Fruit fly (Drosophila melanogaster): Measurements from ENCODE around the gene RpL36A.

The RpL36A gene

dm6 chr2L:8083427-8084295 lies 41.0 kb upstream of the RpL36A start:
- TF ChIP-seq OdsH (GFP tag; optimal IDR thresholded peaks at IDR 0.05) (no peak), fru (GFP tag; optimal IDR thresholded peaks at IDR 0.05) (peak; percentile 18), Vsx2 (GFP tag; optimal IDR thresholded peaks at IDR 0.05; ENCODE audit: partially characterized antibody) (no peak), usp (GFP tag; optimal IDR thresholded peaks at IDR 0.05) (no peak), rgr (GFP tag; optimal IDR thresholded peaks at IDR 0.05) (peak; percentile 46), brk (GFP tag; optimal IDR thresholded peaks at IDR 0.05) (no peak), Hr83 (GFP tag; optimal IDR thresholded peaks at IDR 0.05; ENCODE audit: poor library complexity, severe bottlenecking) (peak; percentile 61), Mio (GFP tag; optimal IDR thresholded peaks at IDR 0.05) (no peak), Hnf4 (GFP tag; optimal IDR thresholded peaks at IDR 0.05) (no peak), N (GFP tag; optimal IDR thresholded peaks at IDR 0.05) (peak; percentile 96), sv (GFP tag; optimal IDR thresholded peaks at IDR 0.05) (no peak), CrebA (GFP tag; optimal IDR thresholded peaks at IDR 0.05; ENCODE audit: borderline replicate concordance) (no peak), Myc (optimal IDR thresholded peaks at IDR 0.05) (no peak), Sp1 (GFP tag; optimal IDR thresholded peaks at IDR 0.05) (peak; percentile 15), HLH106 (tag; optimal IDR thresholded peaks at IDR 0.05) (no peak), br (GFP tag; optimal IDR thresholded peaks at IDR 0.05) (peak; percentile 12), pan (optimal IDR thresholded peaks at IDR 0.05) (no peak), jim (GFP tag; optimal IDR thresholded peaks at IDR 0.05) (no peak), dl (GFP tag; optimal IDR thresholded peaks at IDR 0.05; ENCODE audit: insufficient read depth in 1 of 2, partially characterized antibody in 2 of 2) (peak in 1 of 2 experiments; percentile 63), GATAd (GFP tag; optimal IDR thresholded peaks at IDR 0.05) (no peak), woc (GFP tag; optimal IDR thresholded peaks at IDR 0.05) (no peak), sage (GFP tag; optimal IDR thresholded peaks at IDR 0.05) (no peak), h (GFP tag; optimal IDR thresholded peaks at IDR 0.05) (peak; percentile 6), Jra (GFP tag; optimal IDR thresholded peaks at IDR 0.05) (no peak), CG9705 (GFP tag; optimal IDR thresholded peaks at IDR 0.05) (no peak), Dif (GFP tag; optimal IDR thresholded peaks at IDR 0.05; ENCODE audit: partially characterized antibody) (peak; percentile 78), Hr78 (GFP tag; optimal IDR thresholded peaks at IDR 0.05) (peak; percentile 38), CG32264 (GFP tag; optimal IDR thresholded peaks at IDR 0.05) (no peak), tai (GFP tag; optimal IDR thresholded peaks at IDR 0.05) (no peak), Dfd (GFP tag; optimal IDR thresholded peaks at IDR 0.05) (no peak), Rel (GFP tag; optimal IDR thresholded peaks at IDR 0.05) (no peak), Rel (tag; optimal IDR thresholded peaks at IDR 0.05) (peak; percentile 55), psq (GFP tag; optimal IDR thresholded peaks at IDR 0.05) (peak; percentile 24), Abd-B (GFP tag; optimal IDR thresholded peaks at IDR 0.05) (peak; percentile 4)

DNA sequence CACCGCTTCAGTTG lies 40.5 kb upstream of the RpL36A start, which contains the start of gene Bsg:
Gene Bsg (plus strand): TSS at position 8 of the 14 bp plus-strand sequence.
- TF ChIP-seq tai (GFP tag; optimal IDR thresholded peaks at IDR 0.05) (no peak), foxo (GFP tag; optimal IDR thresholded peaks at IDR 0.05) (no peak), Hr78 (GFP tag; optimal IDR thresholded peaks at IDR 0.05) (no peak), GATAd (GFP tag; optimal IDR thresholded peaks at IDR 0.05) (no peak), CG9705 (GFP tag; optimal IDR thresholded peaks at IDR 0.05) (no peak), jim (GFP tag; optimal IDR thresholded peaks at IDR 0.05) (no peak), rgr (GFP tag; optimal IDR thresholded peaks at IDR 0.05) (no peak), Sp1 (GFP tag; optimal IDR thresholded peaks at IDR 0.05) (no peak), Mio (GFP tag; optimal IDR thresholded peaks at IDR 0.05) (no peak), Vsx2 (GFP tag; optimal IDR thresholded peaks at IDR 0.05; ENCODE audit: partially characterized antibody) (no peak), fru (GFP tag; optimal IDR thresholded peaks at IDR 0.05) (no peak), usp (GFP tag; optimal IDR thresholded peaks at IDR 0.05) (no peak)

dm6 chr2L:8082692-8083412 lies 40.1 kb upstream of the RpL36A start, which contains the start of gene Mcr:
Gene Mcr, minus strand, starts transcription at chr2L:8082982.
- no peak for TF ChIP-seq Abd-B (GFP tag; optimal IDR thresholded peaks at IDR 0.05)
- no peak for TF ChIP-seq br (GFP tag; optimal IDR thresholded peaks at IDR 0.05)
- peak; percentile 38 for TF ChIP-seq sv (GFP tag; optimal IDR thresholded peaks at IDR 0.05)
- peak; percentile 64 for TF ChIP-seq Hr83 (GFP tag; optimal IDR thresholded peaks at IDR 0.05; ENCODE audit: poor library complexity, severe bottlenecking)
- no peak for TF ChIP-seq tai (GFP tag; optimal IDR thresholded peaks at IDR 0.05)
- TF ChIP-seq usp (GFP tag; optimal IDR thresholded peaks at IDR 0.05): no peak
- peak in 1 of 2 experiments; percentile 46 for TF ChIP-seq foxo (GFP tag; optimal IDR thresholded peaks at IDR 0.05)
- TF ChIP-seq Sp1 (GFP tag; optimal IDR thresholded peaks at IDR 0.05): no peak
- no peak for TF ChIP-seq pan (optimal IDR thresholded peaks at IDR 0.05)
- peak; percentile 32 for TF ChIP-seq Vsx2 (GFP tag; optimal IDR thresholded peaks at IDR 0.05; ENCODE audit: partially characterized antibody)
- TF ChIP-seq Rel (GFP tag; optimal IDR thresholded peaks at IDR 0.05): no peak
- TF ChIP-seq Rel (tag; optimal IDR thresholded peaks at IDR 0.05): peak; percentile 3
- TF ChIP-seq Hnf4 (GFP tag; optimal IDR thresholded peaks at IDR 0.05): peak; percentile 44
- no peak for TF ChIP-seq lola (GFP tag; optimal IDR thresholded peaks at IDR 0.05)
- peak; percentile 35 for TF ChIP-seq sage (GFP tag; optimal IDR thresholded peaks at IDR 0.05)
- peak; percentile 5 for TF ChIP-seq jim (GFP tag; optimal IDR thresholded peaks at IDR 0.05)
- TF ChIP-seq Dif (GFP tag; optimal IDR thresholded peaks at IDR 0.05; ENCODE audit: partially characterized antibody): peak; percentile 23
- no peak for TF ChIP-seq Dfd (GFP tag; optimal IDR thresholded peaks at IDR 0.05)
- no peak for TF ChIP-seq Jra (GFP tag; optimal IDR thresholded peaks at IDR 0.05)
- peak; percentile 19 for TF ChIP-seq HLH106 (tag; optimal IDR thresholded peaks at IDR 0.05)
- TF ChIP-seq woc (GFP tag; optimal IDR thresholded peaks at IDR 0.05): no peak
- no peak for TF ChIP-seq dsf (GFP tag; optimal IDR thresholded peaks at IDR 0.05; ENCODE audit: borderline replicate concordance)

Measured in whole organism, wandering third instar larva.